Fruit fly (Drosophila melanogaster) whole organism, embryonic: Measurements from ENCODE around the gene Acp76A.

ENCODE experiments used
- CG11696 ChIP-seq: fragments of 200-800 bp; sonication (Bioruptor generic); IDR thresholded peaks from 2 replicates; pipeline ENCODE4 v1.3.6; 2022; ENCODE audit warnings: missing biosample characterization, missing genetic modification characterization
- CG12155 ChIP-seq: fragments of 200-800 bp; sonication (Bioruptor generic); optimal IDR thresholded peaks from 3 replicates; lab custom pipeline; 2016; ENCODE audit warnings: missing biosample characterization, missing genetic modification characterization
- CG6654 ChIP-seq: fragments of 200-800 bp; sonication (Bioruptor generic); optimal IDR thresholded peaks from 2 replicates; lab custom pipeline; 2017; ENCODE audit warnings: missing biosample characterization, mild to moderate bottlenecking, missing genetic modification characterization
- Mrtf ChIP-seq: fragments of 200-800 bp; sonication (Bioruptor generic); IDR thresholded peaks from 3 replicates; pipeline ENCODE4 v1.3.6; 2022; ENCODE audit warnings: missing biosample characterization, missing genetic modification characterization
- ac ChIP-seq: fragments of 200-800 bp; sonication (Bioruptor generic); optimal IDR thresholded peaks from 3 replicates; lab custom pipeline; 2017; ENCODE audit warnings: missing biosample characterization, mild to moderate bottlenecking, missing genetic modification characterization
- chm ChIP-seq: fragments of 200-800 bp; sonication (Bioruptor generic); IDR thresholded peaks from 2 replicates; pipeline ENCODE4 v1.3.6; 2022; ENCODE audit warnings: missing biosample characterization, missing genetic modification characterization
- fd3F ChIP-seq: fragments of 200-800 bp; sonication (Bioruptor generic); optimal IDR thresholded peaks from 2 replicates; lab custom pipeline; 2018; ENCODE audit warnings: missing biosample characterization, mild to moderate bottlenecking, missing genetic modification characterization, moderate library complexity
- gfzf ChIP-seq: fragments of 200-800 bp; sonication (Bioruptor generic); optimal IDR thresholded peaks from 2 replicates; lab custom pipeline; 2016; ENCODE audit warnings: missing biosample characterization, mild to moderate bottlenecking, missing genetic modification characterization, moderate library complexity
- grau ChIP-seq: fragments of 200-800 bp; optimal IDR thresholded peaks from 3 replicates; lab custom pipeline; 2019; ENCODE audit warnings: missing biosample characterization, mild to moderate bottlenecking, missing genetic modification characterization, moderate library complexity
- ham ChIP-seq: fragments of 200-800 bp; sonication (Bioruptor generic); IDR thresholded peaks from 2 replicates; pipeline ENCODE4 v1.3.6; 2022; ENCODE audit warnings: missing biosample characterization, missing genetic modification characterization
- lilli ChIP-seq: fragments of 200-800 bp; sonication (Bioruptor generic); optimal IDR thresholded peaks from 3 replicates; lab custom pipeline; 2016; ENCODE audit warnings: missing biosample characterization, missing genetic modification characterization
- odd ChIP-seq: fragments of 200-800 bp; sonication (Bioruptor generic); optimal IDR thresholded peaks from 2 replicates; lab custom pipeline; 2017; ENCODE audit warnings: missing biosample characterization, mild to moderate bottlenecking, missing genetic modification characterization
- org-1 ChIP-seq: fragments of 200-800 bp; sonication (Bioruptor generic); optimal IDR thresholded peaks from 2 replicates; lab custom pipeline; 2017; ENCODE audit warnings: missing biosample characterization, missing genetic modification characterization
- sima ChIP-seq: fragments of 200-800 bp; sonication (Bioruptor generic); optimal IDR thresholded peaks from 2 replicates; lab custom pipeline; 2016; ENCODE audit warnings: missing biosample characterization, missing genetic modification characterization

DNA sequence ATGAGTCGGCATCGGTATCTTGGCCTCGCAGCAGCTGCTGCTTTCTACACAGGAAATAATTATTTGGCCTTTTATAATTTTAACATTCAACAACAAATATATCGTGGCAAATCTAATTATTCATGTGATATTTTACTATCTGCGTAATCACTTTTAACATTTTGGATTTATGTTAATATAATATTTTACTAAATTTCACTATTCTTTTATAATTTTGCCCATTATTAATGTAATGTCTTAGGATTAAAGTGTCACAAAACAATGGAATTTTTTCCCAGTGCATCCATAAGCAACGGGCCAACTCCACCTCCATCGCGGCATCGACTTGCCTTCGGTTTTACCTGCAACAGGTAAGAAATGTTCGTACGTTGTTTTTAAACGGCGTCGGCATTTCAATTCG lies 9.3 kb downstream of the Acp76A start:
- TF ChIP-seq lilli (GFP tag; lab: Kevin White, UChicago) = peak; percentile 57
- TF ChIP-seq Mrtf (GFP tag; lab: Robert Waterston, UW) = peak; percentile 50; the same call in 2 of the 3 replicates
- no peak for TF ChIP-seq CG11696
- no peak for TF ChIP-seq sima
- no peak; the same call in 1 of the 2 replicates for TF ChIP-seq chm
- TF ChIP-seq ham = no peak
- TF ChIP-seq grau = peak; percentile 89
- TF ChIP-seq odd (GFP tag; lab: Kevin White, UChicago) = peak; percentile 77
- peak; percentile 97 for TF ChIP-seq ac (GFP tag; lab: Kevin White, UChicago)
- peak; percentile 46 for TF ChIP-seq fd3F
- peak; percentile 80 for TF ChIP-seq org-1
- no peak for TF ChIP-seq gfzf (GFP tag; lab: Kevin White, UChicago)
- TF ChIP-seq CG6654 (GFP tag; lab: Kevin White, UChicago) = peak; percentile 54
- TF ChIP-seq CG12155 (GFP tag; lab: Kevin White, UChicago) = peak; percentile 71
